Fruit fly (Drosophila melanogaster): Measurements from ENCODE around the gene Ipk2.

Ipk2 gene

DNA sequence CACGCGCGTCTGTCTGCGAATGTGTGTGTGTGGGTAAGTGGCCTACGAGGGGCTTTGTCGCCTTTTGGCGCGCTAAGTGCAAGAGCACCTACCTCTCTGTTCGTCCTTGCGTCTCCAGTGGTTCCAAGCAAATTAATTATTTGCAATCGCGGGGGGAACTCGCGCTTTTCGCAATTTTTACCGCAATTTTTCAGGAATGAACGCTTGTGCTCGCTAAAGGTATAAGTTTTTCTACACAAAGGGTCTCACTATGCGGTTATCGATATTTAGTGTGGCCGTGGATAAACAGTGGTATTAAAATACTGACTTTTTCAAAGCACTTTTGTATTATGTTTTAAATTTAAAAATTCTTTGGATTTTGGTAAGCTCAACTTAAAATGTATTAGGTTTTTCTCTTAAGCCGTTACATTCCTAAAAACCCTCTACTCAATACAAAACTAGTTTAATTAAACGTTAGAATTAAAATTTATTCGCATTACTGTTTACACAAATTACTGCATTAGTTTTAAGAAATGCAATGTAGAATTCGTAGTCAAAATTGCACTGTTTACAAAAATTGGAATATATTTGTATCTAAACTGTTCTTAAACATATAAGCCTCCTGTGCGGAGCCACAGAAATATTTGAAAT lies 31.6 kb downstream of the Ipk2 start, which contains the start of gene lwr:
lwr (minus strand) TSS at position 243 of the 630 bp plus-strand sequence.
- TF ChIP-seq CG12219 (GFP tag; optimal IDR thresholded peaks at IDR 0.05) (no peak), CG12391 (tag; optimal IDR thresholded peaks at IDR 0.05) (peak; percentile 16), CG10565 (GFP tag; optimal IDR thresholded peaks at IDR 0.05) (no peak), CkIIα-i1 (GFP tag; IDR thresholded peaks at IDR 0.05) (no peak), Atf3 (GFP tag; optimal IDR thresholded peaks at IDR 0.05) (no peak), CG33213 (GFP tag; optimal IDR thresholded peaks at IDR 0.05) (peak; percentile 2), Med (GFP tag) (peak; percentile 59), CG17829 (tag; optimal IDR thresholded peaks at IDR 0.05) (peak; percentile 22), Dip3 (GFP tag; optimal IDR thresholded peaks at IDR 0.05) (no peak), nerfin-1 (tag; optimal IDR thresholded peaks at IDR 0.05) (peak; percentile 59), vnd (GFP tag; IDR thresholded peaks at IDR 0.05; ENCODE audit: partially characterized antibody) (0 out of 3 replicates have a peak, but pooled peaks have one; percentile 40), CG12299 (tag; optimal IDR thresholded peaks at IDR 0.05) (no peak), fu2 (GFP tag; optimal IDR thresholded peaks at IDR 0.05) (no peak), trem (tag; optimal IDR thresholded peaks at IDR 0.05) (peak; percentile 48), ato (GFP tag; IDR thresholded peaks at IDR 0.05; ENCODE audit: partially characterized antibody) (no peak), sisA (GFP tag; IDR thresholded peaks at IDR 0.05) (no peak), Dll (GFP tag; IDR thresholded peaks at IDR 0.05; ENCODE audit: partially characterized antibody) (peak; percentile 69; the same call in 3 of the 4 replicates), Abd-B (GFP tag; optimal IDR thresholded peaks at IDR 0.05) (no peak), pita (GFP tag; optimal IDR thresholded peaks at IDR 0.05) (no peak), Opbp (GFP tag; IDR thresholded peaks at IDR 0.05; ENCODE audit: partially characterized antibody) (peak; percentile 64; the same call in 1 of the 3 replicates), cad (GFP tag; optimal IDR thresholded peaks at IDR 0.05) (no peak), gce (GFP tag; IDR thresholded peaks at IDR 0.05) (no peak), Sry-β (GFP tag; optimal IDR thresholded peaks at IDR 0.05) (no peak), CHES-1-like (GFP tag; optimal IDR thresholded peaks at IDR 0.05) (peak; percentile 18), cwo (GFP tag; optimal IDR thresholded peaks at IDR 0.05) (no peak), otp (GFP tag; IDR thresholded peaks at IDR 0.05) (no peak), CG32532 (GFP tag; IDR thresholded peaks at IDR 0.05) (no peak), Scr (GFP tag; IDR thresholded peaks at IDR 0.05; ENCODE audit: partially characterized antibody) (peak; percentile 57), unpg (GFP tag; optimal IDR thresholded peaks at IDR 0.05) (no peak), MBD-R2 (GFP tag; IDR thresholded peaks at IDR 0.05) (peak; percentile 62), CG1647 (GFP tag; optimal IDR thresholded peaks at IDR 0.05) (no peak), prd (optimal IDR thresholded peaks at IDR 0.05) (no peak), prd (GFP tag; IDR thresholded peaks at IDR 0.05) (no peak), CG7839 (tag; optimal IDR thresholded peaks at IDR 0.05) (no peak), pan (optimal IDR thresholded peaks at IDR 0.05) (no peak), pan (GFP tag; optimal IDR thresholded peaks at IDR 0.05 in 1 of 2, IDR thresholded peaks at IDR 0.05 in 1 of 2) (no peak), bcd (GFP tag; optimal IDR thresholded peaks at IDR 0.05) (no peak), Hmr (GFP tag; optimal IDR thresholded peaks at IDR 0.05) (no peak), Sry-δ (GFP tag; optimal IDR thresholded peaks at IDR 0.05) (peak; percentile 60), CG2712 (tag; optimal IDR thresholded peaks at IDR 0.05) (peak; percentile 14), PHDP (tag; optimal IDR thresholded peaks at IDR 0.05) (peak; percentile 6), CG14014 (GFP tag; IDR thresholded peaks at IDR 0.05) (no peak), CG9797 (GFP tag; optimal IDR thresholded peaks at IDR 0.05) (peak; percentile 89), dimm (GFP tag; IDR thresholded peaks at IDR 0.05) (no peak), HLH4C (GFP tag; IDR thresholded peaks at IDR 0.05; ENCODE audit: partially characterized antibody) (peak; percentile 33; the same call in 1 of the 3 replicates), unc-4 (GFP tag; IDR thresholded peaks at IDR 0.05; ENCODE audit: partially characterized antibody) (peak; percentile 65), klu (GFP tag; IDR thresholded peaks at IDR 0.05) (no peak), Fer1 (GFP tag; optimal IDR thresholded peaks at IDR 0.05) (no peak), Gsc (GFP tag; IDR thresholded peaks at IDR 0.05) (no peak), CG10654 (GFP tag; optimal IDR thresholded peaks at IDR 0.05) (no peak)

Measured in whole organism, embryonic.